Fruit fly (Drosophila melanogaster): ENCODE measurements around the gene CG11029.

Gene CG11029

DNA sequence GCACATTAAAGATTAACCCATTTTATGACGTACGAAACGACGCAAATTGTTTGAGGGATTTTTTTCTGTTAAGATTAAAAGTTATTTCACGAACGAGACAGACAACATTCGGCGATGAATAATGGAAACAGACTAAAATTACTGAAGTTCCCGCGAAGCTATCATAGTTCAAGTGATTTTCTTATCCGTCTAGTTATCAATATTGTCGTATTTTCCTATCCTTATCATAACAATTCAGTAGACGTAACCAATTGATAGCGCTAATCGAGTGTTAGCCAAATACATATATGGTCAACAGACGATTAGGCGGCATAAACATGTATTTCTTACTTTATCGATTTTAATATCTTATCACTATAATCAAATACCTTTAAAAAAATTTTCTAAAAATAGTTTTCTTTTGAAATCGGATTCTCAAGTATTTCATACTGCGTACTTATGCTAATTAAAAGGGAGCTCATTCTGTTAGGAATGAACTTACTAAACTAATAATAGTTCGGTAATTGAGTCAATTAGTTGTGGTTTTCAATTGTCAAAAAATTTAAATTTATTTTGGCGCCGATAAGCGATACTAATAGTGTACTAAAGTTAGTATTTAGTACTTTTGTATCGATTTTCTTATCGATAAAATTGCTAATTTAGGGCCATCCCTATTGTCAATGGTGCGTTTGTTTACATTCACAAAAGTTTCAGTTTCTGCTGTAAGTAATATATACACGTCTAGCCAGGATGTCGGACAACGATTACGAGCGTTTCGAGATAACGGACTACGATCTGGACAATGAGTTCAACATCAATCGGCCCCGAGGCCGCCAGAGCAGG is 25.3 kb upstream of the CG11029 start, which contains the start of the genes CG11149 and sip1 (continued):
- TF ChIP-seq D19A (tag; optimal IDR thresholded peaks at IDR 0.05) (no peak), CG16815 (GFP tag; optimal IDR thresholded peaks at IDR 0.05) (no peak), CG14667 (GFP tag; IDR thresholded peaks at IDR 0.05) (no peak), BEAF-32 (GFP tag; optimal IDR thresholded peaks at IDR 0.05) (peak; percentile 52), CG4820 (GFP tag; optimal IDR thresholded peaks at IDR 0.05) (no peak), CG11398 (GFP tag; optimal IDR thresholded peaks at IDR 0.05) (no peak), danr (GFP tag; IDR thresholded peaks at IDR 0.05) (no peak), sima (GFP tag; optimal IDR thresholded peaks at IDR 0.05) (no peak), vvl (GFP tag; IDR thresholded peaks at IDR 0.05) (peak; percentile 37; the same call in 1 of the 2 replicates), E2f2 (GFP tag; IDR thresholded peaks at IDR 0.05) (peak; percentile 90), dati (GFP tag; IDR thresholded peaks at IDR 0.05) (no peak), CG11723 (GFP tag; optimal IDR thresholded peaks at IDR 0.05) (no peak), unc-4 (GFP tag; IDR thresholded peaks at IDR 0.05; ENCODE audit: partially characterized antibody) (peak; percentile 64), CG13894 (tag; optimal IDR thresholded peaks at IDR 0.05) (no peak), dmrt99B (tag; optimal IDR thresholded peaks at IDR 0.05) (no peak), gsb (GFP tag; IDR thresholded peaks at IDR 0.05) (no peak), slp2 (GFP tag; optimal IDR thresholded peaks at IDR 0.05) (no peak), CG3407 (GFP tag; optimal IDR thresholded peaks at IDR 0.05) (no peak), prd (optimal IDR thresholded peaks at IDR 0.05) (no peak), prd (GFP tag; IDR thresholded peaks at IDR 0.05) (no peak), salm (tag; optimal IDR thresholded peaks at IDR 0.05) (no peak), CG17829 (tag; optimal IDR thresholded peaks at IDR 0.05) (no peak), pan (optimal IDR thresholded peaks at IDR 0.05) (no peak), pan (GFP tag; optimal IDR thresholded peaks at IDR 0.05 in 1 of 2, IDR thresholded peaks at IDR 0.05 in 1 of 2) (no peak), schlank (tag; optimal IDR thresholded peaks at IDR 0.05) (no peak), CG15269 (tag; optimal IDR thresholded peaks at IDR 0.05) (no peak), dm (GFP tag; optimal IDR thresholded peaks at IDR 0.05) (no peak), Hr39 (optimal IDR thresholded peaks at IDR 0.05) (no peak), CG18476 (GFP tag; optimal IDR thresholded peaks at IDR 0.05) (no peak), D19B (GFP tag; optimal IDR thresholded peaks at IDR 0.05) (no peak), unpg (GFP tag; optimal IDR thresholded peaks at IDR 0.05) (no peak), slbo (GFP tag; IDR thresholded peaks at IDR 0.05) (no peak), Mrtf (GFP tag; IDR thresholded peaks at IDR 0.05) (no peak), CG1602 (GFP tag; optimal IDR thresholded peaks at IDR 0.05) (no peak), Hsf (GFP tag; optimal IDR thresholded peaks at IDR 0.05) (no peak), CG30403 (GFP tag; optimal IDR thresholded peaks at IDR 0.05) (no peak), shn (GFP tag; optimal IDR thresholded peaks at IDR 0.05) (no peak), ara (GFP tag; IDR thresholded peaks at IDR 0.05) (no peak), ab (GFP tag; optimal IDR thresholded peaks at IDR 0.05) (no peak), CG13775 (GFP tag; optimal IDR thresholded peaks at IDR 0.05) (no peak), CG14965 (GFP tag; optimal IDR thresholded peaks at IDR 0.05; ENCODE audit: borderline replicate concordance) (no peak), CG14441 (GFP tag; IDR thresholded peaks at IDR 0.05) (0 out of 2 replicates have a peak, but pooled peaks have one; percentile 7), gce (GFP tag; IDR thresholded peaks at IDR 0.05) (no peak), Atf3 (GFP tag; optimal IDR thresholded peaks at IDR 0.05) (no peak), Myb (GFP tag; optimal IDR thresholded peaks at IDR 0.05) (no peak), CG6683 (GFP tag; optimal IDR thresholded peaks at IDR 0.05) (no peak), eve (GFP tag; optimal IDR thresholded peaks at IDR 0.05) (no peak), Meics (GFP tag; optimal IDR thresholded peaks at IDR 0.05) (no peak), Ets97D (GFP tag; optimal IDR thresholded peaks at IDR 0.05) (no peak), ATbp (GFP tag; optimal IDR thresholded peaks at IDR 0.05) (no peak), wek (GFP tag; optimal IDR thresholded peaks at IDR 0.05) (no peak)

Data from whole organism, embryonic.